Worm (Caenorhabditis elegans) whole organism, late embryonic: Measurements from ENCODE around the gene F11D11.6.

ENCODE experiments used
- C08G9.2 ChIP-seq: sonication (generic microtip); optimal IDR thresholded peaks from 2 replicates; lab custom pipeline; 2016; ENCODE audit warnings: mild to moderate bottlenecking, missing genetic modification characterization, moderate library complexity, missing compliant biosample characterization
- C38D4.7 ChIP-seq: fragments of 200-800 bp; sonication (Bioruptor generic); optimal IDR thresholded peaks from 2 replicates; lab custom pipeline; 2018; ENCODE audit warnings: mild to moderate bottlenecking, missing genetic modification characterization, moderate library complexity, missing compliant biosample characterization
- F13H6.1 ChIP-seq: sonication (generic microtip); optimal IDR thresholded peaks from 2 replicates; lab custom pipeline; 2016; ENCODE audit warnings: missing genetic modification characterization, missing compliant biosample characterization
- K02D7.2 ChIP-seq: sonication (generic microtip); optimal IDR thresholded peaks from 2 replicates; lab custom pipeline; 2017; ENCODE audit warnings: mild to moderate bottlenecking, missing genetic modification characterization, missing compliant biosample characterization
- T23F11.4 ChIP-seq: fragments of 200-800 bp; sonication (Bioruptor generic); optimal IDR thresholded peaks from 2 replicates; lab custom pipeline; 2018; ENCODE audit warnings: mild to moderate bottlenecking, missing genetic modification characterization, missing compliant biosample characterization
- ahr-1 ChIP-seq: sonication (generic microtip); optimal IDR thresholded peaks from 2 replicates; lab custom pipeline; 2016; ENCODE audit warnings: missing genetic modification characterization, missing compliant biosample characterization
- ceh-14 ChIP-seq: sonication (generic microtip); optimal IDR thresholded peaks from 2 replicates; lab custom pipeline; 2016; ENCODE audit warnings: missing genotype, missing genetic modification characterization, missing compliant biosample characterization
- ceh-18 ChIP-seq: sonication (generic microtip); optimal IDR thresholded peaks from 2 replicates; lab custom pipeline; 2016; ENCODE audit warnings: missing genetic modification characterization, missing compliant biosample characterization
- ceh-31 ChIP-seq: sonication (generic microtip); optimal IDR thresholded peaks from 2 replicates; lab custom pipeline; 2016; ENCODE audit warnings: missing genetic modification characterization, missing compliant biosample characterization
- ceh-34 ChIP-seq: sonication (generic microtip); optimal IDR thresholded peaks from 2 replicates; lab custom pipeline; 2016; ENCODE audit warnings: mild to moderate bottlenecking, missing genetic modification characterization, missing compliant biosample characterization
- ceh-45 ChIP-seq: fragments of 200-800 bp; sonication (Bioruptor generic); IDR thresholded peaks from 2 replicates; pipeline ENCODE4 v1.3.6; 2022; ENCODE audit warnings: missing genetic modification reagents, missing genetic modification characterization, missing compliant biosample characterization
- ceh-6 ChIP-seq: fragments of 200-800 bp; sonication (Bioruptor generic); optimal IDR thresholded peaks from 2 replicates; lab custom pipeline; 2018; ENCODE audit warnings: mild to moderate bottlenecking, missing genetic modification characterization, missing compliant biosample characterization
- che-1 ChIP-seq: sonication (generic microtip); optimal IDR thresholded peaks from 2 replicates; lab custom pipeline; 2016; ENCODE audit warnings: mild to moderate bottlenecking, missing genetic modification characterization, missing compliant biosample characterization
- dmd-4 ChIP-seq: sonication (generic microtip); optimal IDR thresholded peaks from 2 replicates; lab custom pipeline; 2016; ENCODE audit warnings: borderline replicate concordance, missing genetic modification characterization, missing compliant biosample characterization
- dve-1 ChIP-seq: sonication (generic microtip); optimal IDR thresholded peaks from 2 replicates; lab custom pipeline; 2017; ENCODE audit warnings: antibody characterized with exemption, mild to moderate bottlenecking, missing genetic modification characterization, missing compliant biosample characterization
- fkh-6 ChIP-seq: sonication (generic microtip); optimal IDR thresholded peaks from 2 replicates; lab custom pipeline; 2016; ENCODE audit warnings: missing genetic modification characterization, missing compliant biosample characterization
- hlh-13 ChIP-seq: fragments of 200-800 bp; sonication (Bioruptor generic); optimal IDR thresholded peaks from 2 replicates; lab custom pipeline; 2018; ENCODE audit warnings: mild to moderate bottlenecking, missing genetic modification characterization, missing compliant biosample characterization
- hlh-15 ChIP-seq: sonication (generic microtip); optimal IDR thresholded peaks from 2 replicates; lab custom pipeline; 2016; ENCODE audit warnings: missing genetic modification characterization, missing compliant biosample characterization
- hlh-6 ChIP-seq: sonication (generic microtip); optimal IDR thresholded peaks from 2 replicates; lab custom pipeline; 2016; ENCODE audit warnings: missing genotype, missing genetic modification characterization, missing compliant biosample characterization
- hlh-8 ChIP-seq: sonication (generic microtip); optimal IDR thresholded peaks from 2 replicates; lab custom pipeline; 2016; ENCODE audit warnings: missing genotype, missing genetic modification characterization, missing compliant biosample characterization
- lin-11 ChIP-seq: fragments of 200-800 bp; sonication (Bioruptor generic); optimal IDR thresholded peaks from 2 replicates; lab custom pipeline; 2018; ENCODE audit warnings: mild to moderate bottlenecking, missing genetic modification characterization, missing compliant biosample characterization
- madf-2 ChIP-seq: sonication (generic microtip); optimal IDR thresholded peaks from 2 replicates; lab custom pipeline; 2017; ENCODE audit warnings: missing genetic modification characterization, missing compliant biosample characterization
- mec-3 ChIP-seq: sonication (generic microtip); optimal IDR thresholded peaks from 2 replicates; lab custom pipeline; 2016; ENCODE audit warnings: borderline replicate concordance, missing genetic modification characterization, missing compliant biosample characterization
- nfya-1 ChIP-seq: sonication (generic microtip); optimal IDR thresholded peaks from 2 replicates; lab custom pipeline; 2017; ENCODE audit warnings: missing genetic modification characterization, mild to moderate bottlenecking, missing compliant biosample characterization, antibody characterized with exemption, moderate library complexity
- npax-4 ChIP-seq: sonication (generic microtip); optimal IDR thresholded peaks from 2 replicates; lab custom pipeline; 2016; ENCODE audit warnings: missing genetic modification characterization, missing compliant biosample characterization
- pat-9 ChIP-seq: fragments of 200-800 bp; sonication (Bioruptor generic); optimal IDR thresholded peaks from 2 replicates; lab custom pipeline; 2018; ENCODE audit warnings: mild to moderate bottlenecking, missing genetic modification characterization, moderate library complexity, missing compliant biosample characterization
- pha-2 ChIP-seq: sonication (generic microtip); optimal IDR thresholded peaks from 2 replicates; lab custom pipeline; 2017; ENCODE audit warnings: mild to moderate bottlenecking, missing genetic modification characterization, missing compliant biosample characterization
- pros-1 ChIP-seq: fragments of 150-350 bp; optimal IDR thresholded peaks from 2 replicates; lab custom pipeline; 2014; ENCODE audit warnings: missing biosample characterization, missing genetic modification reagents, missing genetic modification characterization
- ref-2 ChIP-seq: sonication (generic microtip); optimal IDR thresholded peaks from 2 replicates; lab custom pipeline; 2016; ENCODE audit warnings: missing genetic modification characterization, missing compliant biosample characterization
- sdc-2 ChIP-seq: sonication (generic microtip); optimal IDR thresholded peaks from 2 replicates; lab custom pipeline; 2016; ENCODE audit warnings: missing genotype, missing genetic modification characterization, missing compliant biosample characterization
- sox-4 ChIP-seq: sonication (generic microtip); optimal IDR thresholded peaks from 2 replicates; lab custom pipeline; 2017; ENCODE audit warnings: mild to moderate bottlenecking, missing genetic modification characterization, inconsistent platforms, missing compliant biosample characterization
- syd-9 ChIP-seq: sonication (generic microtip); optimal IDR thresholded peaks from 2 replicates; lab custom pipeline; 2016; ENCODE audit warnings: mild to moderate bottlenecking, missing genetic modification characterization, moderate library complexity, missing compliant biosample characterization
- tbx-7 ChIP-seq: sonication (generic microtip); optimal IDR thresholded peaks from 2 replicates; lab custom pipeline; 2016; ENCODE audit warnings: missing genotype, missing genetic modification characterization, missing compliant biosample characterization
- ttx-3 ChIP-seq: sonication (generic microtip); optimal IDR thresholded peaks from 2 replicates; lab custom pipeline; 2016; ENCODE audit warnings: missing genetic modification reagents, missing genetic modification characterization, missing compliant biosample characterization
- unc-55 ChIP-seq: sonication (generic microtip); optimal IDR thresholded peaks from 2 replicates; lab custom pipeline; 2017; ENCODE audit warnings: missing biosample characterization, missing genetic modification reagents, missing genetic modification characterization
- unc-86 ChIP-seq: sonication (generic microtip); optimal IDR thresholded peaks from 2 replicates; lab custom pipeline; 2016; ENCODE audit warnings: missing genetic modification characterization, missing compliant biosample characterization
- ztf-16 ChIP-seq: sonication (generic microtip); optimal IDR thresholded peaks from 2 replicates; lab custom pipeline; 2017; ENCODE audit warnings: missing genetic modification characterization, missing compliant biosample characterization

The F11D11.6 gene

DNA sequence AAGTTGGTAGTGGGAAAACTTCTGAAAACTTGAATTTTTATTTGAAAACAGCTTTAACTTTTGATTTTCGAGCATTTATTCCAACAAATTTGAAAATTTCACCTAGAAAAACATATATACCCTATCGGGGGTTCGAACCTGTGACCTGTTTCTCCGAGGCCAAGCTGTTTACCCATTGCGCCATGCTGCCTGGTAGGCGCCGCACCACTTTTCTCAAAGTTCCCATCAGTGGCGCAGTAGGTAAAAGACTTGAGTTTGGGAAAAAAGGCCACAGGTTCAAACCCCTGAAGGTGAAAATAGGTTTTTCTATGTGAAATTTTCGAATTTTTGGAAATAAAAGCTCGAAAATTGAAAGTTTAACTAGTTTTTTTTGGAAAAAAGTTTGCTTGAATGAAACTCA, 27.7 kb upstream of the F11D11.6 start:
- TF ChIP-seq ceh-34 (tag; lab: Kevin White, UChicago) (no peak), unc-55 (GFP tag; lab: Kevin White, UChicago) (no peak), fkh-6 (tag; lab: Kevin White, UChicago) (no peak), pha-2 (tag; lab: Kevin White, UChicago) (no peak), C38D4.7 (GFP tag; lab: Kevin White, UChicago) (no peak), hlh-13 (GFP tag; lab: Kevin White, UChicago) (no peak), mec-3 (tag; lab: Kevin White, UChicago) (no peak), hlh-6 (tag; lab: Kevin White, UChicago) (no peak), sox-4 (tag; lab: Kevin White, UChicago) (no peak), ceh-45 (GFP tag; lab: Robert Waterston, UW) (no peak), dmd-4 (tag; lab: Kevin White, UChicago) (no peak), C08G9.2 (tag; lab: Kevin White, UChicago) (no peak), npax-4 (tag; lab: Kevin White, UChicago) (no peak), ceh-18 (tag; lab: Kevin White, UChicago) (no peak)

DNA sequence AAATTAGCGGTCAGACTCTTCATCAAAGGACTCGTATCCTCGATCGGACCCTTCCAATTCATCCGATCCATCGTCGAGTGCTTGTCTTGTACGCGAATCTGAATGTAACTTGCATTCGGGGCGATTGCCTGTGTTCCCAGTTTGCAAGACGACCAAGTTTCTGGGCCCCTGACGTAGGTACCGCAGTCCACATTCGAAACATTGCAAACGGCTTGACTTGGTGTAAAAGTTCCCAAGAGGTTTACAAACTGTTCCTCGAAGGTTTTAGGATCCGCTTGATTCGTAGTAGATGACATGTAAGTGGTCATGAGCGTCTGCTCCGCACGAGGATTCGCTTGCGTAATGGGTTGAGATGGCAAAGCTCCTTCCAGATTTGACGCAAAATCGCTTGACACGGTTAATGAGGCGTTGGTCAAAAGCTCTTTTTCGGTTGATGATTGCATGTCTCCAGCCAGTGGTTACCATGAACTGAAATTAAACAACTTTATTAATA, 23.4 kb upstream of the F11D11.6 start, which contains the start of gene Y17D7B.4:
Y17D7B.4 (minus strand) TSS at position 443 of the 493 bp plus-strand sequence.
- TF ChIP-seq ref-2 (tag; lab: Kevin White, UChicago): no peak
- TF ChIP-seq dve-1: no peak
- TF ChIP-seq ceh-14 (tag; lab: Kevin White, UChicago): no peak
- TF ChIP-seq dmd-4 (tag; lab: Kevin White, UChicago): no peak
- no peak for TF ChIP-seq C08G9.2 (tag; lab: Kevin White, UChicago)
- no peak for TF ChIP-seq ceh-18 (tag; lab: Kevin White, UChicago)
- no peak for TF ChIP-seq lin-11 (tag; lab: Kevin White, UChicago)
- no peak for TF ChIP-seq ceh-31
- TF ChIP-seq sdc-2 (tag; lab: Kevin White, UChicago): no peak

DNA sequence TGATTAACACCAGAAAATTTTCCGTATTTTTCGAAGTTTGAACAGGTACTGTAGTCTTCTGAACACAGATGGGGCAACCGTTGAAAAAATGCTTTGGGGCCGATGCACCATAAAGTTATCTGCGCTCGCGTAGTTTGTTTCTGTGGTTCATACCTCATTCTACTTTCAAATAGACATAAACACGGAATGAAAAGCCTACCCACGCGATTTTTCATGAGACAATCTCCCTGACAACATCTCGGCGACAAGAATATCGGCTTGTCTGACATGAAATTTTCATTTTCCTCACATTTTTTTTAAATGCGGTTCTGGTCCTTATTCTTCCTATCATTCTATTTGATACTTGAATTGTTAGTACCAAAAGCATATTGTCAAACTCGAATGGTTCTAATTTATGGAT, 19.8 kb upstream of the F11D11.6 start, which contains the start of gene clec-257:
clec-257 (plus strand) TSS at position 301 of the 400 bp plus-strand sequence.
- TF ChIP-seq hlh-8: no peak
- no peak for TF ChIP-seq sox-4 (tag; lab: Kevin White, UChicago)
- TF ChIP-seq hlh-6 (tag; lab: Kevin White, UChicago): no peak
- no peak for TF ChIP-seq K02D7.2 (tag; lab: Kevin White, UChicago)
- no peak for TF ChIP-seq ceh-34 (tag; lab: Kevin White, UChicago)
- TF ChIP-seq dmd-4 (tag; lab: Kevin White, UChicago): no peak
- no peak for TF ChIP-seq che-1 (tag; lab: Kevin White, UChicago)
- TF ChIP-seq pros-1 (tag; lab: Kevin White, UChicago): no peak
- no peak for TF ChIP-seq hlh-15
- no peak for TF ChIP-seq hlh-13 (GFP tag; lab: Kevin White, UChicago)
- TF ChIP-seq ttx-3 (tag; lab: Kevin White, UChicago): no peak
- TF ChIP-seq tbx-7 (tag; lab: Kevin White, UChicago): no peak
- TF ChIP-seq madf-2 (tag; lab: Kevin White, UChicago): no peak
- TF ChIP-seq C38D4.7 (GFP tag; lab: Kevin White, UChicago): no peak
- TF ChIP-seq ceh-6 (GFP tag; lab: Kevin White, UChicago): no peak

- no peak for TF ChIP-seq unc-86 (tag; lab: Kevin White, UChicago)
- no peak for TF ChIP-seq T23F11.4 (GFP tag; lab: Kevin White, UChicago)
- TF ChIP-seq ttx-3 (tag; lab: Kevin White, UChicago): no peak
- TF ChIP-seq ceh-34 (tag; lab: Kevin White, UChicago): no peak
- TF ChIP-seq ceh-18 (tag; lab: Kevin White, UChicago): no peak
- no peak for TF ChIP-seq unc-55 (GFP tag; lab: Kevin White, UChicago)
- TF ChIP-seq syd-9 (tag; lab: Kevin White, UChicago): no peak
- TF ChIP-seq sox-4 (tag; lab: Kevin White, UChicago): no peak
- TF ChIP-seq nfya-1 (tag; lab: Kevin White, UChicago): no peak
- no peak for TF ChIP-seq F13H6.1 (tag; lab: Kevin White, UChicago)
- no peak for TF ChIP-seq ztf-16 (tag; lab: Kevin White, UChicago)
- no peak for TF ChIP-seq ahr-1 (tag; lab: Kevin White, UChicago)
- no peak for TF ChIP-seq pat-9 (tag; lab: Kevin White, UChicago)
Measured at ce11 chrV:18771804-18772386, 19.0 kb upstream of the F11D11.6 start.
